Comparison of ENCODE assay signal across 6 worm cellular contexts in genomic region chrIII:13526702-13527101, ce11.
TF ChIP-seq lines count a peak whose summit lies in the region.

No protein-coding gene starts in this region.

TF ChIP-seq in whole organism, L1 larva, 84 proteins besides CTCF, POLR2A, EP300 and RAD21:
- peak; percentile 75 for TF ChIP-seq fkh-10 (GFP tag; optimal IDR thresholded peaks at IDR 0.05; lab: Kevin White, UChicago)
- no peak for TF ChIP-seq sptf-1 (tag; optimal IDR thresholded peaks at IDR 0.05; lab: Kevin White, UChicago)
- peak; percentile 23 for TF ChIP-seq lin-14 (GFP tag; optimal IDR thresholded peaks at IDR 0.05; lab: Kevin White, UChicago)

TF ChIP-seq in whole organism, L3 larva, 47 proteins besides CTCF, POLR2A, EP300 and RAD21:
- TF ChIP-seq nhr-12 (tag; optimal IDR thresholded peaks at IDR 0.05; lab: Kevin White, UChicago), result no peak
- TF ChIP-seq fkh-10 (GFP tag; optimal IDR thresholded peaks at IDR 0.05; lab: Kevin White, UChicago), result peak; percentile 16
- no peak for TF ChIP-seq nhr-237 (tag; optimal IDR thresholded peaks at IDR 0.05; lab: Kevin White, UChicago)
- TF ChIP-seq fkh-2 (tag; optimal IDR thresholded peaks at IDR 0.05; lab: Kevin White, UChicago), result no peak
- no peak for TF ChIP-seq ZK546.5 (tag; optimal IDR thresholded peaks at IDR 0.05; lab: Kevin White, UChicago)
- TF ChIP-seq pqm-1 (tag; optimal IDR thresholded peaks at IDR 0.05; lab: Kevin White, UChicago), result no peak

TF ChIP-seq in whole organism, L4 larva, 104 proteins besides CTCF, POLR2A, EP300 and RAD21:
- TF ChIP-seq nhr-28 (tag; optimal IDR thresholded peaks at IDR 0.05; lab: Kevin White, UChicago), result no peak
- peak; percentile 70 for TF ChIP-seq fkh-10 (GFP tag; optimal IDR thresholded peaks at IDR 0.05; lab: Kevin White, UChicago)
- no peak for TF ChIP-seq lin-13 (GFP tag; optimal IDR thresholded peaks at IDR 0.05; lab: Kevin White, UChicago)
- peak; percentile 51; the same call in 1 of the 2 replicates for TF ChIP-seq ctbp-1 (GFP tag; IDR thresholded peaks at IDR 0.05; lab: Robert Waterston, UW)
- TF ChIP-seq snpc-1.2 (GFP tag; IDR thresholded peaks at IDR 0.05; lab: Robert Waterston, UW), result peak; percentile 37; the same call in 1 of the 2 replicates

TF ChIP-seq in whole organism, late embryonic, 69 proteins besides CTCF, POLR2A, EP300 and RAD21:
- TF ChIP-seq hlh-13 (GFP tag; optimal IDR thresholded peaks at IDR 0.05; lab: Kevin White, UChicago) (no peak), fkh-10 (GFP tag; optimal IDR thresholded peaks at IDR 0.05; lab: Kevin White, UChicago) (peak; percentile 85), tbx-2 (tag; optimal IDR thresholded peaks at IDR 0.05; lab: Kevin White, UChicago) (no peak), C38D4.7 (GFP tag; optimal IDR thresholded peaks at IDR 0.05; lab: Kevin White, UChicago) (no peak), unc-42 (tag; optimal IDR thresholded peaks at IDR 0.05; lab: Kevin White, UChicago) (peak; percentile 92), ceh-31 (tag; optimal IDR thresholded peaks at IDR 0.05; lab: Kevin White, UChicago) (no peak)

TF ChIP-seq in whole organism, mixed stage, embryonic, 35 proteins besides CTCF, POLR2A, EP300 and RAD21:
- peak; percentile 95 for TF ChIP-seq ces-1 (GFP tag; optimal IDR thresholded peaks at IDR 0.05; lab: Kevin White, UChicago)
- TF ChIP-seq M03D4.4 (tag; optimal IDR thresholded peaks at IDR 0.05; lab: Kevin White, UChicago), result no peak
- TF ChIP-seq unc-62 (GFP tag; optimal IDR thresholded peaks at IDR 0.05; lab: Kevin White, UChicago), result no peak
- TF ChIP-seq nhr-2 (tag; optimal IDR thresholded peaks at IDR 0.05; lab: Kevin White, UChicago), result no peak
- TF ChIP-seq elt-3 (tag; optimal IDR thresholded peaks at IDR 0.05; lab: Kevin White, UChicago), result no peak
- no peak for TF ChIP-seq drap-1 (GFP tag; optimal IDR thresholded peaks at IDR 0.05; lab: Kevin White, UChicago)
- TF ChIP-seq zip-8 (tag; optimal IDR thresholded peaks at IDR 0.05; lab: Kevin White, UChicago), result peak; percentile 10
- TF ChIP-seq tbx-8 (GFP tag; optimal IDR thresholded peaks at IDR 0.05; lab: Kevin White, UChicago), result no peak
- no peak for TF ChIP-seq pha-4 (tag; optimal IDR thresholded peaks at IDR 0.05; lab: Kevin White, UChicago)
- TF ChIP-seq bed-3 (GFP tag; optimal IDR thresholded peaks at IDR 0.05; lab: Kevin White, UChicago), result no peak
- TF ChIP-seq sptf-1 (tag; optimal IDR thresholded peaks at IDR 0.05; lab: Kevin White, UChicago), result no peak
- no peak for TF ChIP-seq unc-39 (tag; optimal IDR thresholded peaks at IDR 0.05; lab: Kevin White, UChicago)
- no peak for TF ChIP-seq nhr-237 (tag; optimal IDR thresholded peaks at IDR 0.05; lab: Kevin White, UChicago)
TF ChIP-seq in whole organism, mixed stage, embryonic: peak in this region for 2.

TF ChIP-seq in whole organism, young adult, 124 proteins besides CTCF, POLR2A, EP300 and RAD21:
- TF ChIP-seq snpc-4 (GFP tag; optimal IDR thresholded peaks at IDR 0.05; lab: Kevin White, UChicago), result no peak
- TF ChIP-seq snpc-4 (tag; optimal IDR thresholded peaks at IDR 0.05; lab: Kevin White, UChicago), result no peak
- TF ChIP-seq F49E8.2 (tag; optimal IDR thresholded peaks at IDR 0.05; lab: Kevin White, UChicago; ENCODE audit: insufficient read depth), result no peak
- 0 out of 2 replicates have a peak, but pooled peaks have one; percentile 13 for TF ChIP-seq ekl-4 (GFP tag; IDR thresholded peaks at IDR 0.05; lab: Robert Waterston, UW)
- no peak for TF ChIP-seq cebp-2 (GFP tag; IDR thresholded peaks at IDR 0.05; lab: Robert Waterston, UW)
